Fruit fly (Drosophila melanogaster): Measurements from ENCODE around the gene CG14877.

CG14877 gene

DNA sequence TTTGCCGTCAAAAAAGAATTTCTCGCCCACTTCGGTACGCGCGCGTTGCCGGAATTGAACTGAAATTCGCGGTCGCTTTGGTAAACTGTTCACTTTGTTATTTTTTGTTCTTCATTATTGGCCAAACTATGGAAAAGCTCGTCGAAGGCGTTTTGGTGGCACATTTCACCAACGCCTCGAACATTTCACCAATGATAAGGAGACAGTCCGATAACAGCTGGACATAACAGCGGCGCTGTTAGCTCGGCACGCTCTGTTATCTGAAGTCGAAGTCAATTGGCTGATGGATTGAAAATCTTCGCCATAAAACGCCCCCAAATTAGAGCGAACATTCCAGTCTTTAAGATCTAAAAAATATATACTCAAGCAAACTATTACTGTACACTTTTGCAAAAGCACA is at the start of gene CG14877:
TSS of gene CG14877 (minus strand) at position 101 of the 400 bp plus-strand sequence.
- TF ChIP-seq CG32121 (GFP tag; IDR thresholded peaks at IDR 0.05) (no peak), CG9948 (tag; optimal IDR thresholded peaks at IDR 0.05) (no peak), CG34367 (tag; optimal IDR thresholded peaks at IDR 0.05) (no peak), CG12605 (GFP tag; IDR thresholded peaks at IDR 0.05) (no peak), CG13204 (GFP tag; optimal IDR thresholded peaks at IDR 0.05) (no peak), CG8159 (tag; optimal IDR thresholded peaks at IDR 0.05) (no peak), EcR (GFP tag; optimal IDR thresholded peaks at IDR 0.05) (no peak), rn (GFP tag; IDR thresholded peaks at IDR 0.05) (no peak), CG14655 (GFP tag; optimal IDR thresholded peaks at IDR 0.05) (no peak)

DNA sequence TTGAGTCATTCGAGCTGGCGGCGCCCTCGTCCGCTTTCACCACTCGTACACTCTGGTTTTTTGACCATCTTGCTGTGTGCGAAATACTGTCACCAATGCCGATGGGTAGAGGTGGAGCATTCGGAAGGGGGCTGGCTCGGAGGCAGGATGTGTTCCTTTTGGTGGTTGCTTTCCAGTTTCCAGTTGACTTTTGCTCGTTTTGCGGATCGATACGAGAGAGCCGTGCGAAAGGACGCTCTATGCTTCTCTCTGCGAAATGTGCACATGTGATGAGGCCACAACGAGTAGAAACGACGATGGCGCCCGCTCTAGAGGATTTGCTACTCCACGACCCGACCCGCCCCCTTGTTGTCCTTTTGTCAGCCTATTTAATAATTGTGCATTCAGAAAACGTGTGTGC is 41.8 kb upstream of the CG14877 start:
- TF ChIP-seq CG9948 (tag; optimal IDR thresholded peaks at IDR 0.05) (no peak), CG17806 (tag; optimal IDR thresholded peaks at IDR 0.05) (no peak), CG32121 (GFP tag; IDR thresholded peaks at IDR 0.05) (no peak)

DNA sequence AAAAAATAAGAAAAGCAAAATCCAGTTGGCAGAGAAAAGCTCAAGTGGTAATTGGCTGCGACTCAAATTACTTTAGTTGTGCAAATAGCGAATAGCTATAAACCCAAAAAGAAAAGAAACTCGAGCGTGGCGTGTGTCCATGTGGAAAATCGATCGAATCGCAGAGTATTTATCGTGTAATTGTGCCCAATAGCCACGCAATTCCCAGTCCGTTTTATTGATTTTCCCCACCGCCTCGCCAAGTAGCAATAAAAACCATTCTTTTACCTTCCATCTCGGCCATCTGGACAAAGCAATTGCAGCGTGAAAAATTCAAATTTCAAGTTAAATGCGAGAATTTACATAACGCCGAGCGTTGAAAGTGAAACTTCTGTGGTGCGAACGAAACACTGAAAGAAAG is 39.7 kb upstream of the CG14877 start:
- TF ChIP-seq CG17806 (tag; optimal IDR thresholded peaks at IDR 0.05), result no peak
- no peak for TF ChIP-seq CG15710 (tag; optimal IDR thresholded peaks at IDR 0.05)
- no peak for TF ChIP-seq gl (tag; optimal IDR thresholded peaks at IDR 0.05)
- TF ChIP-seq CG4496 (GFP tag; IDR thresholded peaks at IDR 0.05), result no peak
- TF ChIP-seq Pif1A (GFP tag; optimal IDR thresholded peaks at IDR 0.05), result no peak
- TF ChIP-seq Snoo (tag; optimal IDR thresholded peaks at IDR 0.05), result no peak
- TF ChIP-seq EcR (GFP tag; optimal IDR thresholded peaks at IDR 0.05), result no peak
- TF ChIP-seq CG32121 (GFP tag; IDR thresholded peaks at IDR 0.05), result no peak
- TF ChIP-seq CG12605 (GFP tag; IDR thresholded peaks at IDR 0.05), result no peak
- no peak for TF ChIP-seq Ets98B (GFP tag; IDR thresholded peaks at IDR 0.05)
- TF ChIP-seq CG10348 (GFP tag; IDR thresholded peaks at IDR 0.05), result no peak
- TF ChIP-seq D1 (tag; optimal IDR thresholded peaks at IDR 0.05), result no peak
- no peak for TF ChIP-seq CG8301 (tag; optimal IDR thresholded peaks at IDR 0.05)
- no peak for TF ChIP-seq CG13204 (GFP tag; optimal IDR thresholded peaks at IDR 0.05)

DNA sequence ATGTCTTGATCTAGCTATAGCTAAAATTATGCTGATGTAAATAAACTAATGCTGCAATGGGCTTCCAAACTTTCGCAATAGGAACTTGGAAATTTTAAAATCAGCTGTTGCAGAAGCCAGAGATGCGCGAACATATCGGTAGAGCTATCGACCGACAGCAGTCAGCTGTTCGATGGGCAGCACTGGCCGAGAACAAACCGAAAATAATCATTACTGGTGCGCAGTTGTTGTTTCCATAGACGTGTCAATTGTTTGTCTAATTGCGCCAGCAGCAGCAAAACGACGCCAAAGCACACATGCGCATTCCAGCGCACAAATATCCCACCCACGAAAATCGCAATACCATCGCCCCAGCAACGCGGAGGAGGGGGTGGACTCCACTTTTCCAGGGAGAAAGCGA is 39.1 kb upstream of the CG14877 start, which contains the start of gene Sap47:
TSS of gene Sap47 (plus strand) at position 149 of the 400 bp plus-strand sequence.
- TF ChIP-seq CG32121 (GFP tag; IDR thresholded peaks at IDR 0.05) (peak; percentile 18; the same call in 1 of the 2 replicates), rn (GFP tag; IDR thresholded peaks at IDR 0.05) (no peak), Pif1A (GFP tag; optimal IDR thresholded peaks at IDR 0.05) (no peak), CG12605 (GFP tag; IDR thresholded peaks at IDR 0.05) (no peak), gl (tag; optimal IDR thresholded peaks at IDR 0.05) (no peak), CG10348 (GFP tag; IDR thresholded peaks at IDR 0.05) (no peak), CG4496 (GFP tag; IDR thresholded peaks at IDR 0.05) (0 out of 3 replicates have a peak, but pooled peaks have one; percentile 12), CG15710 (tag; optimal IDR thresholded peaks at IDR 0.05) (no peak), fd96Ca (GFP tag; IDR thresholded peaks at IDR 0.05) (no peak), CG13204 (GFP tag; optimal IDR thresholded peaks at IDR 0.05) (no peak), Snoo (tag; optimal IDR thresholded peaks at IDR 0.05) (no peak), CG8301 (tag; optimal IDR thresholded peaks at IDR 0.05) (no peak)

DNA sequence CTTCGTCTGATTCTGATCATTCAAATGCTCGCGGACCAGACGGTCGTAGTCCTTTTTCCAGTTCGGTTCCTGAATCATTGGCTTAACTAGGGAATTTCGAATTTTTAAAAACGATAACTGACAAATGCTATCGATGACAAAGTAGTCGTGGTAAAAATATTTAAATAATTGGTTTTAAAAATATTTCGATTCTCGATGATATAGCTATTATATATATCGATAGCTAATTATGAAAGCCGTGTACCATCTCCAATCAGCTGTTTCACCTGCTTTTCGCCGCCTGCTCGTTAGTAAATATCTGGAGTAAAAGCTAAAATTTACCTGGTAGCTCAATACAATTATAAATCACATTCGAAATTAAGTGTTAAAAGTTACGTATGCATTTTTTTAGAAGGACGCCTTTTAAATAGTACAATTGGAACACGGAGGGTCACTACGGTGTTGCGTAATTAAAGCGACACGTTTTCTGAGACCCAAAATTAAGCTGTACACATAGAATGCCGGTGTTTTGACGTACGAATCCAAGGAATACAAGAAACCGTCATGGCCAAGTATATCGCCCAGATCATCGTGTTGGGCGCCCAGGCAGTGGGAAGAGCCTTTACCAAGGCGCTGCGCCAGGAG is 37.8 kb upstream of the CG14877 start, which contains the start of the genes CG5478 and blp:
TSS of gene CG5478 (minus strand) at position 126 of the 624 bp plus-strand sequence.
TSS of gene blp (plus strand) at position 239 of the 624 bp plus-strand sequence.
- TF ChIP-seq CG13204 (GFP tag; optimal IDR thresholded peaks at IDR 0.05), result no peak
- 0 out of 3 replicates have a peak, but pooled peaks have one; percentile 8 for TF ChIP-seq CG4496 (GFP tag; IDR thresholded peaks at IDR 0.05)

DNA sequence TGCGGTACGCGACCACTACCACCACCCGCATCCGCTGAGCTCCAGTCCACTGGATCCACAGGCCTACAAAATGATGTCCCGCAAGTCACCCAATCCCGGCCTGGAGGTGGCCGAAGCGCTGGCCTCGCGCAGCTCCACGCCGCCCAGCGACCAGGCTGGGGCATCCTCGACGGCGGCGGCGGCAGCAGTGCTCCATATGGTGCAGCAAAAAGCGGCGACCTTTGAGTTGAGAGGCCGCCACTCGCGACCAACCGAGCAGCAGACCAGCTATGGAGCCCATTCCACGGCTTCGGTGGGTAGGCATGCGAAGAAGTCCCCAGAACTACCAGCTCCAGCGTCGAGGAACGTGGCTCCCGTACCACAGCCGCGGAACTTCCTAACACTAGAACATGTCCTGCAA is 34.2 kb upstream of the CG14877 start:
- TF ChIP-seq Pif1A (GFP tag; optimal IDR thresholded peaks at IDR 0.05) (no peak), CG4496 (GFP tag; IDR thresholded peaks at IDR 0.05) (no peak), CG17806 (tag; optimal IDR thresholded peaks at IDR 0.05) (no peak), D1 (tag; optimal IDR thresholded peaks at IDR 0.05) (no peak), EcR (GFP tag; optimal IDR thresholded peaks at IDR 0.05) (no peak)

DNA sequence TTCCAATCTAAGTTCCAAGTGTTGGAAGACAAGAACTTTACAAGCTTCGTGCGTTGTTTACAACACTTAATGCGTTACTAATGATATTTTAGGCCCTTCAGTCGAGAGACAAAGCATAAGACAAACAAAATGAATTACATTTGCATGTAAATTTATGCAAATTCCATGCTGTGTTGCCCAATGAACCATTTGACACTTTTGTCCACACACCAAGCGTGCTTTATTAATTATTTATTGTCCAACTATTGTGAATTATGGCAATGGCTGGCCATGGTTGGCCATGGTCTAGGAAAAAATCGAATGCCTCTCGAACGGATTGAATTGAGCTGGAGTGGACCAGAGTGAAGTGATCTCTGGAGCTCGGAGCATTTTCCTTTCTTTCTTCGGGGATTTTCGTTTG is 32.2 kb upstream of the CG14877 start:
- no peak for TF ChIP-seq EcR (GFP tag; optimal IDR thresholded peaks at IDR 0.05)
- no peak for TF ChIP-seq CG17806 (tag; optimal IDR thresholded peaks at IDR 0.05)
- TF ChIP-seq CG15710 (tag; optimal IDR thresholded peaks at IDR 0.05), result no peak
- TF ChIP-seq CG12605 (GFP tag; IDR thresholded peaks at IDR 0.05), result no peak
- TF ChIP-seq Snoo (tag; optimal IDR thresholded peaks at IDR 0.05), result no peak
- no peak for TF ChIP-seq Ets98B (GFP tag; IDR thresholded peaks at IDR 0.05)
- no peak for TF ChIP-seq CG13204 (GFP tag; optimal IDR thresholded peaks at IDR 0.05)
- no peak for TF ChIP-seq Pif1A (GFP tag; optimal IDR thresholded peaks at IDR 0.05)
- no peak for TF ChIP-seq rn (GFP tag; IDR thresholded peaks at IDR 0.05)
- TF ChIP-seq CG8301 (tag; optimal IDR thresholded peaks at IDR 0.05), result no peak
- TF ChIP-seq CG10348 (GFP tag; IDR thresholded peaks at IDR 0.05), result no peak
- no peak for TF ChIP-seq CG9948 (tag; optimal IDR thresholded peaks at IDR 0.05)
- no peak for TF ChIP-seq CG4496 (GFP tag; IDR thresholded peaks at IDR 0.05)

All from whole organism, pupa.